Worm (Caenorhabditis elegans): Measurements from ENCODE around the gene F42A9.8.

DNA sequence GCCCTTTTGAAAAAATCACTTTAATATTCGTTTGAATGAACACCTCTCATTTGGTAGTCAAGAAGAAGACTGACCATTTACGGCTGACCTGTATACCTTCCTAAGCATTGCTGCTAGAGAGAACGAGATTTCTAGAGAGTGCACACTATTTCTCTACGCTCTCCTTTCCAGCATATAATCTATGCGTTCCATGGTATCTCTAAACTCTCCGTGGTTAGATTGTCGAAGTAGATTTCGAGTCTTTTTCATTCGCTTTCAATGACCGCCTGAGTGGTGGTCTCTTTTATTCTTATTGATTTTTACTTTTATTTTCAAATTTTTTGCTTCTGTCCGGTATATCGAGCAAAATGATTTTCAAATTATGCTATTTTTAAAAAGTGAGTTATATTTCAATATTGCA is 21.1 kb downstream of the F42A9.8 start:
- TF ChIP-seq nhr-237 (tag; optimal IDR thresholded peaks at IDR 0.05) (peak; percentile 3), blmp-1 (tag; optimal IDR thresholded peaks at IDR 0.05) (no peak)
